Worm (Caenorhabditis elegans): ENCODE measurements around the gene EEED8.2.

- TF ChIP-seq klf-2 (GFP tag; conservative IDR thresholded peaks at IDR 0.05) (no peak), tab-1 (GFP tag; IDR thresholded peaks at IDR 0.05) (no peak), T22C8.4 (GFP tag; IDR thresholded peaks at IDR 0.05) (no peak)
These were observed 36.9 kb upstream of the EEED8.2 start, which contains the start of gene pkc-3 for ce11 chrII:5379614-5380077.

Data from whole organism, midembryonic.